Worm (Caenorhabditis elegans): ENCODE results near the gene ldp-1.

- no peak for TF ChIP-seq nhr-120 (GFP tag; IDR thresholded peaks at IDR 0.05)
- no peak for TF ChIP-seq nhr-90 (tag; optimal IDR thresholded peaks at IDR 0.05)
- no peak for TF ChIP-seq ztf-6 (GFP tag; IDR thresholded peaks at IDR 0.05)
- TF ChIP-seq ceh-100 (GFP tag; IDR thresholded peaks at IDR 0.05) = no peak
- TF ChIP-seq D2030.7 (GFP tag; IDR thresholded peaks at IDR 0.05) = no peak
- TF ChIP-seq tbx-9 (tag; optimal IDR thresholded peaks at IDR 0.05; ENCODE audit: borderline replicate concordance) = no peak
- TF ChIP-seq cebp-1 (GFP tag; IDR thresholded peaks at IDR 0.05) = no peak
- peak; percentile 46 for TF ChIP-seq cebp-1 (tag; optimal IDR thresholded peaks at IDR 0.05)
- no peak for TF ChIP-seq ama-1 (optimal IDR thresholded peaks at IDR 0.05)
- TF ChIP-seq ama-1 (GFP tag; optimal IDR thresholded peaks at IDR 0.05) = no peak
- no peak; the same call in 1 of the 2 replicates for TF ChIP-seq zfh-2 (GFP tag; conservative IDR thresholded peaks at IDR 0.05)
These were observed 8.0 kb downstream of the ldp-1 start for ce11 chrV:2135323-2135722.

All from whole organism, young adult.